Fruit fly (Drosophila melanogaster) whole organism, pupa: ENCODE results near the gene Drsl4.
A peak's percentile ranks its signal among the peaks of the same experiment; 100 is the strongest.

Experiments used
- CG10348 ChIP-seq: fragments of 200-800 bp; sonication (Bioruptor generic); IDR thresholded peaks from 2 replicates; pipeline ENCODE4 v1.3.6; 2022; ENCODE audit warnings: missing biosample characterization, missing genetic modification characterization
- CG12605 ChIP-seq: fragments of 200-800 bp; sonication (Bioruptor generic); IDR thresholded peaks from 2 replicates; pipeline ENCODE4 v1.3.6; 2022; ENCODE audit warnings: missing biosample characterization, missing genetic modification characterization
- CG13204 ChIP-seq: fragments of 200-800 bp; sonication (Bioruptor generic); optimal IDR thresholded peaks from 2 replicates; lab custom pipeline; 2018; ENCODE audit warnings: missing biosample characterization, mild to moderate bottlenecking, missing genetic modification characterization, moderate library complexity
- CG14655 ChIP-seq: fragments of 200-800 bp; sonication (Bioruptor generic); optimal IDR thresholded peaks from 3 replicates; lab custom pipeline; 2017; ENCODE audit warnings: mild to moderate bottlenecking, missing biosample characterization, missing genetic modification reagents, missing genetic modification characterization
- CG15710 ChIP-seq: fragments of 200-800 bp; sonication (Bioruptor generic); optimal IDR thresholded peaks from 2 replicates; lab custom pipeline; 2018; ENCODE audit warnings: missing biosample characterization, mild to moderate bottlenecking, missing genetic modification characterization, moderate library complexity
- CG17806 ChIP-seq: fragments of 200-800 bp; sonication (Bioruptor generic); optimal IDR thresholded peaks from 2 replicates; lab custom pipeline; 2018; ENCODE audit warnings: missing biosample characterization, mild to moderate bottlenecking, missing genetic modification characterization, moderate library complexity
- CG32121 ChIP-seq: fragments of 200-800 bp; sonication (Bioruptor generic); IDR thresholded peaks from 2 replicates; pipeline ENCODE4 v1.3.6; 2022; ENCODE audit warnings: missing biosample characterization, missing genetic modification characterization
- CG34367 ChIP-seq: fragments of 200-800 bp; sonication (Bioruptor generic); optimal IDR thresholded peaks from 2 replicates; lab custom pipeline; 2018; ENCODE audit warnings: missing biosample characterization, mild to moderate bottlenecking, missing genetic modification characterization
- CG4496 ChIP-seq: fragments of 200-800 bp; sonication (Bioruptor generic); IDR thresholded peaks from 3 replicates; pipeline ENCODE4 v1.3.6; 2022; ENCODE audit warnings: missing biosample characterization, missing genetic modification characterization
- CG8159 ChIP-seq: fragments of 200-800 bp; sonication (Bioruptor generic); optimal IDR thresholded peaks from 3 replicates; lab custom pipeline; 2018; ENCODE audit warnings: missing biosample characterization, mild to moderate bottlenecking, missing genetic modification characterization, moderate library complexity
- CG8301 ChIP-seq: fragments of 200-800 bp; sonication (Bioruptor generic); optimal IDR thresholded peaks from 2 replicates; lab custom pipeline; 2018; ENCODE audit warnings: missing biosample characterization, mild to moderate bottlenecking, missing genetic modification characterization
- CG9948 ChIP-seq: fragments of 200-800 bp; sonication (Bioruptor generic); optimal IDR thresholded peaks from 2 replicates; lab custom pipeline; 2018; ENCODE audit warnings: missing biosample characterization, mild to moderate bottlenecking, missing genetic modification characterization, moderate library complexity
- D1 ChIP-seq: fragments of 200-800 bp; sonication (Bioruptor generic); optimal IDR thresholded peaks from 2 replicates; lab custom pipeline; 2018; ENCODE audit warnings: missing biosample characterization, mild to moderate bottlenecking, missing genetic modification characterization, moderate library complexity
- EcR ChIP-seq: fragments of 200-800 bp; sonication (Bioruptor generic); optimal IDR thresholded peaks from 3 replicates; lab custom pipeline; 2019; ENCODE audit warnings: missing biosample characterization, missing genetic modification characterization, mild to moderate bottlenecking, moderate library complexity, missing genetic modification reagents
- Ets98B ChIP-seq: fragments of 200-800 bp; sonication (Bioruptor generic); IDR thresholded peaks from 2 replicates; pipeline ENCODE4 v1.3.6; 2022; ENCODE audit warnings: missing biosample characterization, missing genetic modification characterization
- Pif1A ChIP-seq: fragments of 200-800 bp; sonication (Bioruptor generic); optimal IDR thresholded peaks from 3 replicates; lab custom pipeline; 2016; ENCODE audit warnings: missing biosample characterization, missing genetic modification characterization
- Pif1B ChIP-seq: fragments of 200-800 bp; sonication (Bioruptor generic); optimal IDR thresholded peaks from 3 replicates; lab custom pipeline; 2016; ENCODE audit warnings: missing biosample characterization, missing genetic modification characterization
- Snoo ChIP-seq: fragments of 200-800 bp; sonication (Bioruptor generic); optimal IDR thresholded peaks from 3 replicates; lab custom pipeline; 2017; ENCODE audit warnings: missing biosample characterization, mild to moderate bottlenecking, missing genetic modification characterization, inconsistent platforms
- fd96Ca ChIP-seq: fragments of 200-800 bp; sonication (Bioruptor generic); IDR thresholded peaks from 3 replicates; pipeline ENCODE4 v1.3.6; 2022; ENCODE audit warnings: missing biosample characterization, missing genetic modification characterization
- gl ChIP-seq: fragments of 200-800 bp; sonication (Bioruptor generic); optimal IDR thresholded peaks from 2 replicates; lab custom pipeline; 2018; ENCODE audit warnings: missing biosample characterization, mild to moderate bottlenecking, missing genetic modification characterization
- rn ChIP-seq: fragments of 200-800 bp; sonication (Bioruptor generic); IDR thresholded peaks from 2 replicates; pipeline ENCODE4 v1.3.6; 2022; ENCODE audit warnings: missing biosample characterization, missing genetic modification characterization

The Drsl4 gene

dm6 chr3L:3315288-3315687, at the start of gene Drsl4:
Gene Drsl4 (plus strand): TSS chr3L:3315620.
- TF ChIP-seq CG10348 (GFP tag; lab: Robert Waterston, UW) = no peak
- TF ChIP-seq EcR (GFP tag; lab: Kevin White, UChicago) = peak; percentile 16
- TF ChIP-seq CG4496 (GFP tag; lab: Robert Waterston, UW) = no peak
- TF ChIP-seq CG34367 (tag; lab: Kevin White, UChicago) = no peak
- TF ChIP-seq CG13204 (GFP tag; lab: Kevin White, UChicago) = no peak
- no peak for TF ChIP-seq gl (tag; lab: Kevin White, UChicago)
- no peak for TF ChIP-seq CG17806 (tag; lab: Kevin White, UChicago)
- no peak for TF ChIP-seq Snoo
- TF ChIP-seq CG9948 = no peak

dm6 chr3L:3266306-3266705, 49.1 kb upstream of the Drsl4 start:
- TF ChIP-seq CG14655 (GFP tag; lab: Kevin White, UChicago) (no peak), CG32121 (no peak), rn (no peak), EcR (GFP tag; lab: Kevin White, UChicago) (no peak), Pif1B (no peak), CG10348 (GFP tag; lab: Robert Waterston, UW) (no peak), CG12605 (no peak), CG34367 (tag; lab: Kevin White, UChicago) (no peak), Snoo (no peak), CG8159 (tag; lab: Kevin White, UChicago) (no peak)
- TF ChIP-seq, all 21 proteins: peak for 0

dm6 chr3L:3268161-3268560, 47.3 kb upstream of the Drsl4 start, which contains the start of gene CG34265:
Gene CG34265 (plus strand): TSS chr3L:3268461.
- TF ChIP-seq CG12605 = no peak

dm6 chr3L:3270736-3271135, 44.7 kb upstream of the Drsl4 start, which contains the start of gene CG14960:
Gene CG14960 (plus strand): TSS chr3L:3271036.
- TF ChIP-seq CG4496 (GFP tag; lab: Robert Waterston, UW) = 0 out of 3 replicates have a peak, but pooled peaks have one; percentile 22
- no peak for TF ChIP-seq CG8159 (tag; lab: Kevin White, UChicago)
- no peak for TF ChIP-seq CG15710

dm6 chr3L:3274463-3275177, 40.8 kb upstream of the Drsl4 start:
- no peak for TF ChIP-seq CG13204 (GFP tag; lab: Kevin White, UChicago)
- peak; percentile 4 for TF ChIP-seq CG17806 (tag; lab: Kevin White, UChicago)
- TF ChIP-seq Snoo = no peak
- TF ChIP-seq CG9948 = peak; percentile 7
- no peak for TF ChIP-seq gl (tag; lab: Kevin White, UChicago)
- TF ChIP-seq CG8159 (tag; lab: Kevin White, UChicago) = peak; percentile 34
- no peak for TF ChIP-seq CG32121
- TF ChIP-seq CG8301 (tag; lab: Kevin White, UChicago) = no peak
- no peak for TF ChIP-seq D1 (tag; lab: Kevin White, UChicago)
- no peak for TF ChIP-seq Ets98B (GFP tag; lab: Robert Waterston, UW)
- TF ChIP-seq CG10348 (GFP tag; lab: Robert Waterston, UW) = no peak
- TF ChIP-seq CG4496 (GFP tag; lab: Robert Waterston, UW) = no peak
- TF ChIP-seq CG34367 (tag; lab: Kevin White, UChicago) = no peak
- no peak for TF ChIP-seq EcR (GFP tag; lab: Kevin White, UChicago)
- TF ChIP-seq fd96Ca (GFP tag; lab: Robert Waterston, UW) = no peak
- TF ChIP-seq rn = no peak
- no peak for TF ChIP-seq CG12605
- peak; percentile 8 for TF ChIP-seq CG14655 (GFP tag; lab: Kevin White, UChicago)
- TF ChIP-seq Pif1B = no peak
- no peak for TF ChIP-seq CG15710
- no peak for TF ChIP-seq Pif1A (GFP tag; lab: Kevin White, UChicago)

- TF ChIP-seq D1 (tag; lab: Kevin White, UChicago) (peak; percentile 53), EcR (GFP tag; lab: Kevin White, UChicago) (peak; percentile 10), CG13204 (GFP tag; lab: Kevin White, UChicago) (no peak)
Observed at dm6 chr3L:3276930-3277329, 38.5 kb upstream of the Drsl4 start.

dm6 chr3L:3279930-3280329, 35.5 kb upstream of the Drsl4 start, which contains the start of gene CG12017:
Gene CG12017 (plus strand): TSS chr3L:3280239.
- TF ChIP-seq CG32121 (no peak), CG34367 (tag; lab: Kevin White, UChicago) (no peak), Pif1B (no peak), CG14655 (GFP tag; lab: Kevin White, UChicago) (no peak), CG4496 (GFP tag; lab: Robert Waterston, UW) (no peak), D1 (tag; lab: Kevin White, UChicago) (no peak)
